Fruit fly (Drosophila melanogaster): ENCODE data around the gene CG5555.

Gene CG5555

dm6 chr3R:19223369-19223768 is 43.0 kb upstream of the CG5555 start (continued):
- no peak for TF ChIP-seq gcm2 (GFP tag; optimal IDR thresholded peaks at IDR 0.05)
- TF ChIP-seq hkb (optimal IDR thresholded peaks at IDR 0.05) = no peak
- TF ChIP-seq hkb (GFP tag; IDR thresholded peaks at IDR 0.05) = 0 out of 2 replicates have a peak, but pooled peaks have one; percentile 9
- peak; percentile 56 for TF ChIP-seq HmgZ (tag; optimal IDR thresholded peaks at IDR 0.05)
- no peak for TF ChIP-seq vfl (GFP tag; optimal IDR thresholded peaks at IDR 0.05)
- TF ChIP-seq CG7372 (GFP tag; IDR thresholded peaks at IDR 0.05) = no peak
- TF ChIP-seq CG15601 (tag; optimal IDR thresholded peaks at IDR 0.05) = no peak
- no peak for TF ChIP-seq CG11398 (GFP tag; optimal IDR thresholded peaks at IDR 0.05)
- TF ChIP-seq CG15073 (GFP tag; optimal IDR thresholded peaks at IDR 0.05) = no peak
- TF ChIP-seq gem (tag; optimal IDR thresholded peaks at IDR 0.05) = no peak
- TF ChIP-seq bowl (GFP tag; IDR thresholded peaks at IDR 0.05) = no peak
- no peak for TF ChIP-seq so (GFP tag; IDR thresholded peaks at IDR 0.05)
- TF ChIP-seq kah (GFP tag; optimal IDR thresholded peaks at IDR 0.05) = no peak
- no peak for TF ChIP-seq CG12299 (tag; optimal IDR thresholded peaks at IDR 0.05)
- TF ChIP-seq Hand (GFP tag; optimal IDR thresholded peaks at IDR 0.05) = peak; percentile 3
- no peak for TF ChIP-seq CG18619 (GFP tag; optimal IDR thresholded peaks at IDR 0.05)
- no peak for TF ChIP-seq CG18262 (tag; optimal IDR thresholded peaks at IDR 0.05)
- peak; percentile 45 for TF ChIP-seq grn (GFP tag; optimal IDR thresholded peaks at IDR 0.05)
- no peak for TF ChIP-seq fd3F (GFP tag; optimal IDR thresholded peaks at IDR 0.05)
- TF ChIP-seq CrebB (tag; optimal IDR thresholded peaks at IDR 0.05) = no peak
- peak; percentile 62 for TF ChIP-seq gro (GFP tag; optimal IDR thresholded peaks at IDR 0.05)
- TF ChIP-seq Dll (GFP tag; IDR thresholded peaks at IDR 0.05; ENCODE audit: partially characterized antibody) = no peak
- TF ChIP-seq CG16815 (GFP tag; optimal IDR thresholded peaks at IDR 0.05) = no peak
- no peak for TF ChIP-seq stc (GFP tag; IDR thresholded peaks at IDR 0.05)
- no peak for TF ChIP-seq HLH4C (GFP tag; IDR thresholded peaks at IDR 0.05; ENCODE audit: partially characterized antibody)
- TF ChIP-seq CoRest (tag; optimal IDR thresholded peaks at IDR 0.05) = no peak
- TF ChIP-seq CG13296 (GFP tag; optimal IDR thresholded peaks at IDR 0.05) = peak; percentile 53
- peak; percentile 98 for TF ChIP-seq mirr (GFP tag; optimal IDR thresholded peaks at IDR 0.05)
- peak; percentile 17; the same call in 1 of the 3 replicates for TF ChIP-seq ci (GFP tag; IDR thresholded peaks at IDR 0.05)
- TF ChIP-seq abd-A (tag; optimal IDR thresholded peaks at IDR 0.05) = peak; percentile 51
- no peak for TF ChIP-seq CG10462 (GFP tag; optimal IDR thresholded peaks at IDR 0.05)
- TF ChIP-seq Fer3 (tag; optimal IDR thresholded peaks at IDR 0.05) = peak; percentile 0
- no peak for TF ChIP-seq CG9437 (GFP tag; optimal IDR thresholded peaks at IDR 0.05)
- no peak for TF ChIP-seq Abd-B (GFP tag; optimal IDR thresholded peaks at IDR 0.05)
- TF ChIP-seq Med (GFP tag) = peak; percentile 77
- no peak for TF ChIP-seq CG30403 (GFP tag; optimal IDR thresholded peaks at IDR 0.05)
- peak; percentile 61 for TF ChIP-seq B-H2 (GFP tag; optimal IDR thresholded peaks at IDR 0.05)
- TF ChIP-seq CG4424 (GFP tag; optimal IDR thresholded peaks at IDR 0.05) = no peak
- no peak for TF ChIP-seq CG2889 (GFP tag; IDR thresholded peaks at IDR 0.05)
- TF ChIP-seq sens (GFP tag) = no peak
- no peak for TF ChIP-seq CG3407 (GFP tag; optimal IDR thresholded peaks at IDR 0.05)
- no peak for TF ChIP-seq BtbVII (GFP tag; optimal IDR thresholded peaks at IDR 0.05)
- no peak for TF ChIP-seq CG11695 (GFP tag; IDR thresholded peaks at IDR 0.05)
- TF ChIP-seq her (GFP tag; optimal IDR thresholded peaks at IDR 0.05) = no peak
- TF ChIP-seq CG6765 (GFP tag; optimal IDR thresholded peaks at IDR 0.05) = no peak
- peak; percentile 24 for TF ChIP-seq CG18599 (GFP tag; optimal IDR thresholded peaks at IDR 0.05)
- peak; percentile 34; the same call in 1 of the 2 replicates for TF ChIP-seq CG14014 (GFP tag; IDR thresholded peaks at IDR 0.05)
- no peak for TF ChIP-seq gce (GFP tag; IDR thresholded peaks at IDR 0.05)
- TF ChIP-seq CG12219 (GFP tag; optimal IDR thresholded peaks at IDR 0.05) = no peak
- no peak for TF ChIP-seq CG8281 (tag; optimal IDR thresholded peaks at IDR 0.05)
- no peak for TF ChIP-seq CG12104 (GFP tag; optimal IDR thresholded peaks at IDR 0.05)
- TF ChIP-seq sim (GFP tag; IDR thresholded peaks at IDR 0.05) = no peak
